Worm (Caenorhabditis elegans): ENCODE data around the gene C36C9.5.

C36C9.5 gene

DNA sequence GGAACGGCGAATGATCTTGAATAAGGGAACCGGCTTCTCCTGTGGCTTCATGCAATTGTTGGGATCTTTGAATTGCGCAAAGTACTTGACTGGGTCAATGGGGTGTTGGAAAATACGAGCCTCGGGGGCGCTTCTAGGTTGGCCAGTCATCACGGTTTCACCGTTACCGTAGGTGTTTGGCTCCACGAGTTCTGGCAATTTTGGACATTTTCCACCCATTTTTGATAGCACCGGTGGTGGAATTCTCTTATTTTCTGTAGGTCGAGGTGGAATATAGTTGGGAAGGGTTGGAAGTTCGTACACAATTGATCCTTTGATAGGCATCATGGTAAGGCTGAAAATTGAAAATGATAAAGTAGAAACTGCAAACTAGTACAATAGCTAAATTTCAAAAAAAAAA, 52.1 kb downstream of the C36C9.5 start, which contains the start of gene ZK380.4:
Gene ZK380.4 (minus strand): TSS at position 327 of the 400 bp plus-strand sequence.
- TF ChIP-seq lin-13 (GFP tag; optimal IDR thresholded peaks at IDR 0.05) (no peak), blmp-1 (tag; optimal IDR thresholded peaks at IDR 0.05; ENCODE audit: insufficient read depth) (no peak), Y55F3AM.14 (GFP tag; optimal IDR thresholded peaks at IDR 0.05) (no peak), nhr-129 (tag; optimal IDR thresholded peaks at IDR 0.05) (no peak), nhr-12 (tag; optimal IDR thresholded peaks at IDR 0.05) (no peak), ztf-11 (tag; optimal IDR thresholded peaks at IDR 0.05) (no peak), C34F6.9 (tag; optimal IDR thresholded peaks at IDR 0.05) (no peak), nhr-11 (tag; optimal IDR thresholded peaks at IDR 0.05) (no peak)
